Worm (Caenorhabditis elegans): Measurements from ENCODE around the gene K03H6.5.

K03H6.5 gene

DNA sequence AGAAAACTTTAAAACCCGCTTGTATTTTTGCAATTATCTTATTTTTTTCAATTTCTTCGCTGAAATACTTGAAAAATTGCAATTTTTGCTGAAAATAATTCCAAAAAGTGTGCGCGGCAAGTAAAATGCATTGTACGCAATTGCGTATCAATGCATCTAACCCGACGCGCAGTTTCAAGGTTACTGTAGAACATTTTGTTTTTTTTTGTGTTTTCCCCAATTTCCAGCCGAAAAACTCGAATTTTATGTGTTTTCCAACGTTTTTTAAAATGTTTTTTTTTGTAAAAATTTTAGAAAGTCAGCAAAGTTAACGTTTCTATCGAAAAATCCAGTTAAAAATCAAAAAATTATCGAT, 39.6 kb downstream of the K03H6.5 start:
- no peak for TF ChIP-seq unc-42 (tag; optimal IDR thresholded peaks at IDR 0.05)
- TF ChIP-seq ceh-18 (tag; optimal IDR thresholded peaks at IDR 0.05) = no peak
- no peak for TF ChIP-seq fkh-10 (GFP tag; optimal IDR thresholded peaks at IDR 0.05)
- no peak for TF ChIP-seq nhr-232 (tag; optimal IDR thresholded peaks at IDR 0.05)
- no peak for TF ChIP-seq ceh-9 (tag; optimal IDR thresholded peaks at IDR 0.05)
- no peak for TF ChIP-seq che-1 (tag; optimal IDR thresholded peaks at IDR 0.05)
- TF ChIP-seq Y22D7AL.16 (tag; optimal IDR thresholded peaks at IDR 0.05) = no peak
- TF ChIP-seq ceh-48 (tag; optimal IDR thresholded peaks at IDR 0.05) = no peak
- no peak for TF ChIP-seq ceh-45 (GFP tag; IDR thresholded peaks at IDR 0.05)
- TF ChIP-seq hlh-6 (tag; optimal IDR thresholded peaks at IDR 0.05) = no peak
- TF ChIP-seq ceh-30 (tag; optimal IDR thresholded peaks at IDR 0.05) = no peak
- TF ChIP-seq ceh-2 (tag; optimal IDR thresholded peaks at IDR 0.05) = no peak
- TF ChIP-seq ceh-19 (GFP tag; optimal IDR thresholded peaks at IDR 0.05) = no peak

DNA sequence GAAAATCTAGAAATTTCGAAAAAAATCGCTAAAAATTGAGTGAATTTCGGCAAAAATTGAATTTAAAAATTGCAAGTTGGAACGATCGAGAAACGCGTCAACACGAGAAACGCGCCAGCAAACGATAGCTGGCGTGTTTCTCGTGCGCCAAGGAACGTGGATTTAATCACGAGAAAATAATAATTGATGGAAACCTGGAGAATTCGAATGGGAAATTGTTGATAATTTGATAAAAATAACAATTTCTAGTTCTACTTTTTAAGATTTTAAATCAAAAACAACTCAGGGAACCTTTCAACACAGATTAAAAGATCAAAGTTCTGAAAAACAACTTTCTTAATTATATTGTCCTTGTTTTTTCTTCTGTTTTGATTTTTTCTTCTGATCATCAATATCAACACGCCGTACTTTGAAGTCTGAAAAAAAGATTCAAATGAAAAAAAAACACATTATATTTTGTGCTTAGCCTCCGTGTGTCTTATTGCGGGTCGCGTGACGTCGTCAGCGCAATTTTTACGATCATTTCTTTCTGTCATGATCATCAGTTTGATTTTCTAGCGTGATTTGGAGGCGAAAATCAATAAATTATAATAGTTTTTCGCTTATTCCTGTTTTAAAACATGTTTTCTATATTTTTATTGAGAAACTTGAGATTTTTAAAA, 40.1 kb downstream of the K03H6.5 start, which contains the start of gene npp-20:
Gene npp-20 (minus strand): TSS at position 6 of the 662 bp plus-strand sequence.
- TF ChIP-seq nhr-232 (tag; optimal IDR thresholded peaks at IDR 0.05) (no peak), unc-42 (tag; optimal IDR thresholded peaks at IDR 0.05) (peak; percentile 21), hlh-13 (GFP tag; optimal IDR thresholded peaks at IDR 0.05) (no peak), hlh-30 (tag; optimal IDR thresholded peaks at IDR 0.05; ENCODE audit: insufficient read depth) (peak; percentile 22), nfya-1 (tag; optimal IDR thresholded peaks at IDR 0.05) (peak; percentile 19)

DNA sequence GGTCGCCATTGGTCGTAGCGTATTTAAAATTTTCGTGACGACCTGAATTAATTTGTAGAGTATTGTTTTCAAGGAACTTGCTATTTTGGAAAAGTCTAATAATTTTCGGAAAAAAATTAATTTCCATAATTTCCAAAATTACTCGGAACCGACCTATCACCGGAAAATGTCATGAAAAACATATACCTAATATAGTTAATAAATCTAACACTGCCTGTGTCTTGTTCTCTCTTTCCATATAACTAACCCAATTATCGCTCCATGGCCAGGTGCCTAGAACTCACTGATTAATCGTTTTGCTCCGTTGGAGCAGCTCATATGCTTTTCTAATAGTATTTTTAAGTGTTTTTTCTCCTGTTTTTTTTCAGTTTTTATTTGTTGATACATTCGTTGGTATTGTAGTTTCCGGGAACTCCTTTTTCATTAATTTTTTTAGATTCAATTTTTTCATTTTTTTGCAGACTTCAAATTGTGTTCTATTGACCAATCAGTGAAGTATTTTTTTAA, 51.2 kb downstream of the K03H6.5 start, which contains the start of gene Y77E11A.16:
Gene Y77E11A.16 (plus strand): TSS at position 457 of the 507 bp plus-strand sequence.
- TF ChIP-seq unc-42 (tag; optimal IDR thresholded peaks at IDR 0.05) (peak; percentile 5), odd-2 (tag; optimal IDR thresholded peaks at IDR 0.05) (no peak), elt-2 (tag; optimal IDR thresholded peaks at IDR 0.05) (no peak), Y22D7AL.16 (tag; optimal IDR thresholded peaks at IDR 0.05) (no peak)

DNA sequence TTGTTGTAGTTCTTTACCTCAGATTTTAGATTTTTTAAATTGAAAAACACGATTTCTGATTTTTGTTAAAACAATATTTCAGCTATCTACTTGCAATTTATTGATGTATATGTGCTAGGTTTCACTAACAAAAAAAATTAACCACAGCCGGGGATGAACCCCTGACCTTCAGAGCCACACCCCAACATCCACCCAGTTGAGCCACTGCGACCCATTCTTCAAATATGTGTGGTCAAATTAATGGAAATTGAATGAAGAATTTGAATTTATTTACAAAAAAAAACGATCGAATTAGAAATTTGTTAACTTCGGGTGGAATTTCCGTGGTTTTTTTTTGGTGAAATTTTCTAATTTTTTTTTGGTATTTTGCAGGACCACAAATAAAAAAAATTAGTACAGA, 57.6 kb downstream of the K03H6.5 start:
- no peak for TF ChIP-seq unc-86 (tag; optimal IDR thresholded peaks at IDR 0.05)
- no peak for TF ChIP-seq syd-9 (tag; optimal IDR thresholded peaks at IDR 0.05)
- no peak for TF ChIP-seq K09A11.1 (tag; optimal IDR thresholded peaks at IDR 0.05; ENCODE audit: insufficient read depth)
- TF ChIP-seq ceh-34 (tag; optimal IDR thresholded peaks at IDR 0.05) = no peak
- no peak for TF ChIP-seq dve-1 (tag; optimal IDR thresholded peaks at IDR 0.05)
- TF ChIP-seq mec-3 (tag; optimal IDR thresholded peaks at IDR 0.05; ENCODE audit: borderline replicate concordance) = no peak
- no peak for TF ChIP-seq ceh-9 (tag; optimal IDR thresholded peaks at IDR 0.05)
- no peak for TF ChIP-seq C38D4.7 (GFP tag; optimal IDR thresholded peaks at IDR 0.05)
- TF ChIP-seq fkh-6 (tag; optimal IDR thresholded peaks at IDR 0.05) = no peak
- no peak for TF ChIP-seq eyg-1 (tag; optimal IDR thresholded peaks at IDR 0.05)
- TF ChIP-seq fax-1 (tag; optimal IDR thresholded peaks at IDR 0.05) = no peak
- TF ChIP-seq fkh-10 (GFP tag; optimal IDR thresholded peaks at IDR 0.05) = no peak
- no peak for TF ChIP-seq ceh-30 (tag; optimal IDR thresholded peaks at IDR 0.05)
